Fruit fly (Drosophila melanogaster): ENCODE measurements around the gene Miro.

Miro gene

DNA sequence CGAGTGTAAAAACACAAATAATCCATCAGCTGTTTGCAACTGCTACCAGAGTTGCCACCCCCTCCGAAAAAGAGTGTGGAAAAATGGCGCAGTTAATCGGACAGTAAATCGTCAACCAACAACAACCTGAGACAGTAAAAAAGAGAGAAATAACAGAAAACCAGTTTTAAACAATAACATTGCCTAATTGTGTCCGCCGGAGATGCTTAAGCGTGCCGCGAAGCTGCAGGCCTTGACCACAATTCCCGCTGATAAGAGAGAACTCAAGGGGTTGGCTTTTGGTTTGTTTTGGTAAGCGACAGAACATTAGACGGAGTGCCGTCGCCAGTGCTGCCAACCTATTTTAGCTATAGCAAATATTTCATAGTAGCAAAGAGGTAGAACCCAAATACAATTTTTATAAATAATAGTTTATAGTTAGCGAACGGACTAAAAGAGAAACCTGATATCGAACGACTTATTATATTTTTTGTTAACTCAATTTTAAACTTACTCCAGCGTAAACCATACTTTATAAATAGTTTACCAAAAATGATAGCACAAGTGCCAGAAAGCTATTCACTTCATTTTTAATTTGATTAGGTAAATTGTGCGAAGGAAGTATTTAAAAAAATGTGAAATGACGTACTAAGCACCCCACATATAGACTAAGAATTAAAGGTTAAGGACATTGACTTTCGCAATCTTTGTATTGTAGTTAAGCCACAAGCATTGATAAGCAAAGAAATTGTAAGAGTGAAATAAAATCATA, 12.2 kb upstream of the Miro start, which contains the start of the genes Atg6 and Pisd (continued):
- peak; percentile 54 for TF ChIP-seq Sry-δ (GFP tag; optimal IDR thresholded peaks at IDR 0.05)
- TF ChIP-seq CG10267 (tag; optimal IDR thresholded peaks at IDR 0.05) = peak; percentile 65
- peak; percentile 34 for TF ChIP-seq lilli (GFP tag; optimal IDR thresholded peaks at IDR 0.05)
- peak; percentile 10 for TF ChIP-seq dm (GFP tag; optimal IDR thresholded peaks at IDR 0.05)
- no peak for TF ChIP-seq CG4820 (GFP tag; optimal IDR thresholded peaks at IDR 0.05)
- TF ChIP-seq CG12659 (GFP tag; optimal IDR thresholded peaks at IDR 0.05) = peak; percentile 36
- no peak for TF ChIP-seq dan (GFP tag; IDR thresholded peaks at IDR 0.05)
- no peak for TF ChIP-seq H15 (GFP tag; IDR thresholded peaks at IDR 0.05)
- no peak for TF ChIP-seq H2.0 (GFP tag; IDR thresholded peaks at IDR 0.05)
- TF ChIP-seq CG11398 (GFP tag; optimal IDR thresholded peaks at IDR 0.05) = no peak
- no peak for TF ChIP-seq CG10654 (GFP tag; optimal IDR thresholded peaks at IDR 0.05)
- peak; percentile 58 for TF ChIP-seq nom (GFP tag; optimal IDR thresholded peaks at IDR 0.05)
- no peak for TF ChIP-seq CG6175 (GFP tag; IDR thresholded peaks at IDR 0.05)
- TF ChIP-seq emc (GFP tag; optimal IDR thresholded peaks at IDR 0.05) = no peak
- TF ChIP-seq CG4617 (GFP tag; optimal IDR thresholded peaks at IDR 0.05; ENCODE audit: borderline replicate concordance) = peak; percentile 75
- TF ChIP-seq CG3847 (GFP tag; IDR thresholded peaks at IDR 0.05) = peak; percentile 61
- no peak for TF ChIP-seq gsb (GFP tag; IDR thresholded peaks at IDR 0.05)
- no peak for TF ChIP-seq CG8765 (GFP tag; IDR thresholded peaks at IDR 0.05)
- no peak for TF ChIP-seq Ptx1 (GFP tag; IDR thresholded peaks at IDR 0.05)
- no peak for TF ChIP-seq Tbp (GFP tag; optimal IDR thresholded peaks at IDR 0.05)
- no peak; the same call in 1 of the 2 replicates for TF ChIP-seq tna (GFP tag; IDR thresholded peaks at IDR 0.05; ENCODE audit: partially characterized antibody)
- TF ChIP-seq CG8281 (tag; optimal IDR thresholded peaks at IDR 0.05) = no peak
- TF ChIP-seq zf30C (GFP tag; optimal IDR thresholded peaks at IDR 0.05) = no peak
- peak; percentile 8 for TF ChIP-seq ewg (GFP tag; optimal IDR thresholded peaks at IDR 0.05)
- TF ChIP-seq Nf-YA (GFP tag; IDR thresholded peaks at IDR 0.05) = no peak
- 0 out of 3 replicates have a peak, but pooled peaks have one; percentile 19 for TF ChIP-seq Optix (GFP tag; IDR thresholded peaks at IDR 0.05)
- TF ChIP-seq CG33557 (GFP tag; optimal IDR thresholded peaks at IDR 0.05) = peak; percentile 10
- peak; percentile 84 for TF ChIP-seq kni (GFP tag; optimal IDR thresholded peaks at IDR 0.05)
- no peak for TF ChIP-seq Hmx (GFP tag; optimal IDR thresholded peaks at IDR 0.05)
- no peak for TF ChIP-seq CG11560 (tag; IDR thresholded peaks at IDR 0.05)
- TF ChIP-seq disco-r (GFP tag; optimal IDR thresholded peaks at IDR 0.05) = no peak
- TF ChIP-seq jing (GFP tag; optimal IDR thresholded peaks at IDR 0.05) = no peak
- no peak for TF ChIP-seq CG3407 (GFP tag; optimal IDR thresholded peaks at IDR 0.05)
- no peak for TF ChIP-seq CG4707 (GFP tag; optimal IDR thresholded peaks at IDR 0.05)
- no peak for TF ChIP-seq gce (GFP tag; IDR thresholded peaks at IDR 0.05)
- peak; percentile 27 for TF ChIP-seq CG18011 (GFP tag; optimal IDR thresholded peaks at IDR 0.05)
- no peak for TF ChIP-seq CG11696 (GFP tag; IDR thresholded peaks at IDR 0.05)
- TF ChIP-seq ssp (GFP tag; IDR thresholded peaks at IDR 0.05) = no peak
- TF ChIP-seq her (GFP tag; optimal IDR thresholded peaks at IDR 0.05) = peak; percentile 29
- peak; percentile 18 for TF ChIP-seq Dp (GFP tag; optimal IDR thresholded peaks at IDR 0.05)
- TF ChIP-seq CG10565 (GFP tag; optimal IDR thresholded peaks at IDR 0.05) = no peak
- no peak for TF ChIP-seq CG14860 (GFP tag; IDR thresholded peaks at IDR 0.05; ENCODE audit: partially characterized antibody)
- TF ChIP-seq Antp (GFP tag; optimal IDR thresholded peaks at IDR 0.05) = peak; percentile 30
- TF ChIP-seq E2f2 (GFP tag; IDR thresholded peaks at IDR 0.05) = peak; percentile 35; the same call in 1 of the 2 replicates
- TF ChIP-seq prd (optimal IDR thresholded peaks at IDR 0.05) = no peak
- peak; percentile 42; the same call in 1 of the 3 replicates for TF ChIP-seq prd (GFP tag; IDR thresholded peaks at IDR 0.05)
- no peak for TF ChIP-seq CG1602 (GFP tag; optimal IDR thresholded peaks at IDR 0.05)
- no peak for TF ChIP-seq CG10462 (GFP tag; optimal IDR thresholded peaks at IDR 0.05)
- TF ChIP-seq gcm (GFP tag; optimal IDR thresholded peaks at IDR 0.05) = no peak
- TF ChIP-seq CG7745 (tag; optimal IDR thresholded peaks at IDR 0.05) = no peak

Data from whole organism, embryonic.